Worm (Caenorhabditis elegans): Measurements from ENCODE around the gene C26B2.2.

The C26B2.2 gene

ce11 chrIV:8028372-8028771 is 6.5 kb upstream of the C26B2.2 start (continued):
- TF ChIP-seq mef-2 (tag; optimal IDR thresholded peaks at IDR 0.05) (no peak), nhr-90 (tag; optimal IDR thresholded peaks at IDR 0.05; ENCODE audit: poor library complexity) (peak; percentile 95), unc-86 (tag; optimal IDR thresholded peaks at IDR 0.05) (no peak), hlh-4 (tag; optimal IDR thresholded peaks at IDR 0.05) (no peak), lin-14 (GFP tag; optimal IDR thresholded peaks at IDR 0.05) (peak; percentile 95), ztf-11 (tag; optimal IDR thresholded peaks at IDR 0.05) (no peak), isw-1 (GFP tag; IDR thresholded peaks at IDR 0.05) (no peak), nhr-19 (GFP tag; conservative IDR thresholded peaks at IDR 0.05) (peak; percentile 87), snu-23 (GFP tag; optimal IDR thresholded peaks at IDR 0.05) (peak; percentile 89), fkh-10 (GFP tag; optimal IDR thresholded peaks at IDR 0.05) (no peak), unc-98 (GFP tag; IDR thresholded peaks at IDR 0.05) (no peak), ceh-90 (tag; optimal IDR thresholded peaks at IDR 0.05) (no peak), lin-39 (tag; optimal IDR thresholded peaks at IDR 0.05) (no peak), sup-37 (GFP tag; optimal IDR thresholded peaks at IDR 0.05) (no peak), ets-5 (GFP tag; IDR thresholded peaks at IDR 0.05) (no peak), lin-15B (tag; optimal IDR thresholded peaks at IDR 0.05) (no peak), C34B4.2 (tag; optimal IDR thresholded peaks at IDR 0.05) (no peak), fkh-8 (tag; optimal IDR thresholded peaks at IDR 0.05) (no peak), xbp-1 (tag; optimal IDR thresholded peaks at IDR 0.05) (peak; percentile 38), aha-1 (tag; optimal IDR thresholded peaks at IDR 0.05) (no peak), lsy-2 (tag; optimal IDR thresholded peaks at IDR 0.05) (peak; percentile 57), nhr-47 (tag; optimal IDR thresholded peaks at IDR 0.05) (peak; percentile 78), grh-1 (GFP tag; IDR thresholded peaks at IDR 0.05) (peak; percentile 80), pax-3 (tag; optimal IDR thresholded peaks at IDR 0.05) (no peak), tbx-2 (tag; optimal IDR thresholded peaks at IDR 0.05) (peak; percentile 83), ceh-8 (GFP tag; optimal IDR thresholded peaks at IDR 0.05) (no peak), ztf-4 (tag; optimal IDR thresholded peaks at IDR 0.05) (peak; percentile 9), nhr-76 (tag; optimal IDR thresholded peaks at IDR 0.05) (no peak), efl-3 (GFP tag; optimal IDR thresholded peaks at IDR 0.05) (no peak), ces-1 (GFP tag; optimal IDR thresholded peaks at IDR 0.05) (no peak), ceh-63 (GFP tag; optimal IDR thresholded peaks at IDR 0.05) (no peak), C04F5.9 (tag; optimal IDR thresholded peaks at IDR 0.05) (no peak), elt-3 (tag; optimal IDR thresholded peaks at IDR 0.05) (peak in 5 of 6 experiments; percentile 90 to 99 (median 91)), zip-4 (GFP tag; optimal IDR thresholded peaks at IDR 0.05) (no peak), pqm-1 (tag; optimal IDR thresholded peaks at IDR 0.05) (peak; percentile 66), rnt-1 (tag; optimal IDR thresholded peaks at IDR 0.05) (no peak), lin-13 (GFP tag; optimal IDR thresholded peaks at IDR 0.05) (peak; percentile 43), dsc-1 (tag; optimal IDR thresholded peaks at IDR 0.05) (no peak), jun-1 (tag; optimal IDR thresholded peaks at IDR 0.05) (peak; percentile 20), lin-35 (GFP tag; optimal IDR thresholded peaks at IDR 0.05) (peak in 1 of 2 experiments; percentile 86), ama-1 (optimal IDR thresholded peaks at IDR 0.05) (no peak), nhr-85 (tag) (peak; percentile 99), swsn-7 (tag; optimal IDR thresholded peaks at IDR 0.05) (peak; percentile 28), snpc-4 (tag; optimal IDR thresholded peaks at IDR 0.05) (no peak), egl-27 (tag; optimal IDR thresholded peaks at IDR 0.05) (no peak), nhr-237 (tag; optimal IDR thresholded peaks at IDR 0.05) (no peak), lir-3 (tag; optimal IDR thresholded peaks at IDR 0.05; ENCODE audit: poor library complexity) (peak; percentile 32), nhr-12 (tag; optimal IDR thresholded peaks at IDR 0.05) (no peak), sox-4 (tag; optimal IDR thresholded peaks at IDR 0.05) (no peak), Y116A8C.19 (tag; optimal IDR thresholded peaks at IDR 0.05; ENCODE audit: borderline replicate concordance) (no peak), dpl-1 (GFP tag; optimal IDR thresholded peaks at IDR 0.05) (peak; percentile 53 to 58 (median 56)), nhr-11 (tag; optimal IDR thresholded peaks at IDR 0.05) (no peak)

Data from whole organism, L1 larva.